Fruit fly (Drosophila melanogaster) whole organism, pupa: ENCODE data around the gene Est-Q.
A peak's percentile ranks its signal among the peaks of the same experiment; 100 is the strongest.

Experiments used
- CG17806 ChIP-seq: fragments of 200-800 bp; sonication (Bioruptor generic); optimal IDR thresholded peaks from 2 replicates; lab custom pipeline; 2018; ENCODE audit warnings: missing biosample characterization, mild to moderate bottlenecking, missing genetic modification characterization, moderate library complexity
- Ets98B ChIP-seq: fragments of 200-800 bp; sonication (Bioruptor generic); IDR thresholded peaks from 2 replicates; pipeline ENCODE4 v1.3.6; 2022; ENCODE audit warnings: missing biosample characterization, missing genetic modification characterization

DNA sequence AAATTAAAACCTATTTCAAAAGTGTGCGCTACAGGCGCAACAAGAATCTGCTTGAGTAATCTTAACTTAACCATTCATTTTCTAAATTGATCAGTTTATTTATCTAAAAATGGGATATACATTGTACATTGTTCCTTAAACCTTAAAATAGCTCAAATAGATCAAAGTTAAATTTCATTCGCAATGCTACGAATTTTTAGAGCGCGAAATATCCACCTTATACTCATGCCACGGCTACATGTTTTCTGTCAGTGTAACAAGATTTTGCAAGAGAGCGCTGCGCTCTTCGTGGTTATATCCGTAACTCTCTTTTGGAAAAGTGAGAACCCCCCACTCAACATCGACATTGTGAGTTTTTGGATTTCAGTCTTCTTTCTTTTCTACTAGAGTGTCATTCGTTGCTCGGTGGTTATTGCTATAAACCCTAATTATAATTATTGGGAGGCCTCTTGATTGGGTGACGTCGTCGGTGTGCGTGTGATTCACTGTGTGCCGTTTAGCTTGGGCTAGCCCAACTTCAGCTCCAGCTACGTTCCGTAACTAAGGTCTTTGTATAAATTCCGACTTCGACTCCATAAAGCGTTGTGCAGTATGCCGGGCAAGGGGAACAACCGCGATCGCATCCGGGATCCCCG lies 8.4 kb downstream of the Est-Q start:
- TF ChIP-seq Ets98B (GFP tag; lab: Robert Waterston, UW) (0 out of 2 replicates have a peak, but pooled peaks have one; percentile 25), CG17806 (peak; percentile 45)
